Worm (Caenorhabditis elegans): ENCODE data around the gene sqv-3.
A peak's percentile ranks its signal among the peaks of the same experiment; 100 is the strongest.

sqv-3 gene

ce11 chrIII:9780254-9780653 lies at the start of gene sqv-3:
sqv-3 (minus strand) TSS chrIII:9780354.
- TF ChIP-seq W03F9.2 (tag; optimal IDR thresholded peaks at IDR 0.05), result no peak
- no peak for TF ChIP-seq dao-5 (tag; optimal IDR thresholded peaks at IDR 0.05)
- TF ChIP-seq him-1 (tag; optimal IDR thresholded peaks at IDR 0.05), result no peak

ce11 chrIII:9827163-9827951 lies 47.2 kb upstream of the sqv-3 start, which contains the start of the genes ZK632.10 and ZK632.11:
ZK632.10 (minus strand) TSS chrIII:9827722.
ZK632.11 (plus strand) TSS chrIII:9827915.
- TF ChIP-seq W03F9.2 (tag; optimal IDR thresholded peaks at IDR 0.05) (peak; percentile 85), dao-5 (tag; optimal IDR thresholded peaks at IDR 0.05) (no peak)

ce11 chrIII:9826005-9826404 lies 45.9 kb upstream of the sqv-3 start:
- TF ChIP-seq W03F9.2 (tag; optimal IDR thresholded peaks at IDR 0.05), result no peak
- no peak for TF ChIP-seq him-1 (tag; optimal IDR thresholded peaks at IDR 0.05)
- TF ChIP-seq dao-5 (tag; optimal IDR thresholded peaks at IDR 0.05), result no peak

DNA sequence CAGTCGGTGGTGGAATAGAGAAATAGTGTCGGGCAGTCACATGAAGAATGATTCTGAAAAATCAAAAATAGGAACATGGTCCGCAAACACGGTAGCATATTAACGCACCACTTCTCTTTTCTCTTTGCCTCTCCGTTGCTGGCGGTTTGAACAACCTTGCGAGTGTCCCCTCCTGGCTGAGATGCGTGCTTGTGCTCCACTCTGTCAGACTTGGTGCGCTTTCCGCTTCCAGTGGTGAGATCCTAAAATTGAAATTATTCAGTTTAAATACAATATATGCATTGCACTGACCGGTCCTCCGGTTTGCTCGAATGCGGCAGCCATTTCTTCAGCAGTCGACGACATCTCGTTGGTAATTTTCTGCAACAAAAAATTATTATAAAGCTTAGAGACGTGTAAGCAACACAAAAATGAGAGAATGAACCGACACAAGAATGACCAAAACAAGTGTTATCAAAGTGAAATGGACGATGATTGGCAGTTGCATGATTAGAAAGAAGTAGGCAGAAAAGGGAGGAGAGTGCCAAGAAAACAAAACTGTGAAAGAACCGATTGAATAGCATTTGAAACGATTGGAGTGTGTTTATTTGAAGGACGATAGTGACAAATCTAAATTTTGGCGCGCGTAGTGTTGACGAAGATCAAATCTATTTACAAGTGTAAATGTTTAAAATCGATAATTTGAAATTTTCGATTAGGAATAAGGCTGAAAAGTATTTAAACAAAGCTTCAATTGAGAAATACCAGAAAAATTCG lies 45.1 kb upstream of the sqv-3 start, which contains the start of gene ZK632.9:
Gene ZK632.9, minus strand, starts transcription at position 360 of the 756 bp plus-strand sequence.
- TF ChIP-seq dao-5 (tag; optimal IDR thresholded peaks at IDR 0.05) (no peak), him-1 (tag; optimal IDR thresholded peaks at IDR 0.05) (no peak), W03F9.2 (tag; optimal IDR thresholded peaks at IDR 0.05) (no peak)

DNA sequence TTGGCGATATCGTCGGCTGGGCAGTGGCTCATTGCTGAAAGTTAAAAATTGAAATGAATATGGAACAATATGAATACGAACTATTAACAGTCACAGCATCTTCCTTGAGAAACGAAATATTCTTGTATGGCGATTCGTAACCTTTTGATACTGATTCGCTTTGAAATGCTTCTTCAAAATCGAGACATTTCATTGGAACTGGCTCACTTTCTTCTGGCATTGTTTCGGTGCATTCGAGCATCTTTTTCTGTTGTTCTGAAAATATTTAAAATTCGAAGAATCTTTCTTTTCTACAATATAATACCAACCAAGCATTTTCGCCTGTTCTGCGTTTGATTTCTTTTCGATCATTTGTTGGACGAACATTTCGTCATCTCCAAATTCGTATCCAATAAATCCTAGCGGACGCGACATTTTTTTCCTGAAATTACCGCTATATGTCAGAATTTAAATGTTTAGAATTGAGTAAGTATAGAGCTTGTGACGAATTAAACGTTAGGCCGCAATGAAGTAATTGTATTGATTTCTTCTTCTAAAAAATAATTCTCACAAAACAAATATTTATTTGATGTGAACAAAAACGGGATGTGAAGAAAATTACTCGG lies 44.3 kb upstream of the sqv-3 start, which contains the start of gene lin-52:
Gene lin-52, minus strand, starts transcription at position 421 of the 605 bp plus-strand sequence.
- TF ChIP-seq dao-5 (tag; optimal IDR thresholded peaks at IDR 0.05) (no peak), W03F9.2 (tag; optimal IDR thresholded peaks at IDR 0.05) (no peak), him-1 (tag; optimal IDR thresholded peaks at IDR 0.05) (no peak)

DNA sequence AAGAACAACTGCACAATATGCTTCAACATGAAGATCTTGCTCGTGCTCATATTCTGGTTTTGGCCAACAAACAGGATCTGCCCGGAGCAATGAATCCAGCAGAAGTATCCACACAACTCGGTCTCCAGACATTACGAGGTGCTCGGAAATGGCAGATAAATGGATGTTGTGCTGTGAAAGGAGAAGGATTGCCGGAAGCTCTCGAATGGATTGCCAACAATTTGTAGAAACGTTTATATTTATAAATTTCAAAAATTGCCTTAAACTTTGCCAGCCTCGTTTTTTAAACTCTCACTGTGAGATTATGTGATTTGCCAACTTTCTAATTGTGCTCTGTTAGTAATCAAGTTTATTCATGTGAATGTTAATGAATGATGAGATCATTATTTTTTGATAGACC lies 43.6 kb upstream of the sqv-3 start:
- TF ChIP-seq him-1 (tag; optimal IDR thresholded peaks at IDR 0.05), result no peak
- TF ChIP-seq W03F9.2 (tag; optimal IDR thresholded peaks at IDR 0.05), result no peak
- no peak for TF ChIP-seq dao-5 (tag; optimal IDR thresholded peaks at IDR 0.05)

DNA sequence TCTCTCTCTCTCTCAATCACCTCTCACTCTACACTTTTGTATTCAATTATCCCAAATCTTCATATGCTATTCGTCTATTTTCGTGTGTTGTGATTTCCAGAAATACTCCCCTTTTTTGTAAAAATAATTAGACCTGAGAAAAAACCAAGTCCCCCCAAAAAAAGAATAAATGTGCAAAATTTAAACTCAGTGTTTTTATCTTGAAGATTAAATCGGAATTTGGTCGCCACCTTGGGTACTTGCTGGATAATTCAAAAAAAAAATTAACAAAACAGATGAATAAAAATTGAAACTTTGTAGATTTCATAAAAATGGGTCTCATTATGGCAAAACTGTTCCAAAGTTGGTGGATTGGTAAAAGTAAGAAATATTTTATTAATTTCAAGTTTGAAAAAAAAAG lies 42.8 kb upstream of the sqv-3 start, which contains the start of gene arl-5:
Gene arl-5, plus strand, starts transcription at position 301 of the 400 bp plus-strand sequence.
- TF ChIP-seq W03F9.2 (tag; optimal IDR thresholded peaks at IDR 0.05) (no peak), him-1 (tag; optimal IDR thresholded peaks at IDR 0.05) (no peak), dao-5 (tag; optimal IDR thresholded peaks at IDR 0.05) (no peak)

ce11 chrIII:9818763-9819162 lies 38.6 kb upstream of the sqv-3 start, which contains the start of gene panl-3:
panl-3 (plus strand) TSS chrIII:9819056.
- no peak for TF ChIP-seq him-1 (tag; optimal IDR thresholded peaks at IDR 0.05)
- TF ChIP-seq W03F9.2 (tag; optimal IDR thresholded peaks at IDR 0.05), result no peak
- TF ChIP-seq dao-5 (tag; optimal IDR thresholded peaks at IDR 0.05), result no peak

- TF ChIP-seq dao-5 (tag; optimal IDR thresholded peaks at IDR 0.05), result no peak
- peak; percentile 61 for TF ChIP-seq W03F9.2 (tag; optimal IDR thresholded peaks at IDR 0.05)
These were observed 37.7 kb upstream of the sqv-3 start for ce11 chrIII:9817894-9818293.

DNA sequence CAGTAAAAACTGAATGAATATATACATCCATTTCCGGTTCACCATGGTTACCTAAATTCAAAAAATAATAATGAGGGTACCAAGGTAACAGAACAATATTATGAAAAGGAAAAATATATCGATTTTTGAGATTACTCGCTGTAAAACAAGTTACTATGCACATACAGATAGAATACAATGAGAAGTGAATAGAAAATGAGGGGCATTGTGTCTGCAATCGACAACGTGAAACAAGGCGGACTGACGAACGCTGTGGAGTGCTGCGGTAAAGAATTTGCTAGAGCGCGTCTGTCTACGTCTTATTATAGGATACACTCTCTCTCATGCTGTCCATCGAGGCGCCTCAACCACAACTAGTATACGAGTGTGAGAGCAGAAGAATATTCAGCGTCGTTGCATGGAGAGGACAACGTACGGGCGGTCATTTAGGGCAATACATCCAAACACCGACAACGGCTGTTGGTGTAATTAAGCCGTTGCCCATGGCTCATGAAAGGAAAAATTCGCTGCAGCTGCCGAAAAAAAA lies 37.0 kb upstream of the sqv-3 start, which contains the start of gene cnx-1:
Gene cnx-1, minus strand, starts transcription at position 51 of the 526 bp plus-strand sequence.
- TF ChIP-seq dao-5 (tag; optimal IDR thresholded peaks at IDR 0.05) (no peak), him-1 (tag; optimal IDR thresholded peaks at IDR 0.05) (no peak), W03F9.2 (tag; optimal IDR thresholded peaks at IDR 0.05) (no peak)

DNA sequence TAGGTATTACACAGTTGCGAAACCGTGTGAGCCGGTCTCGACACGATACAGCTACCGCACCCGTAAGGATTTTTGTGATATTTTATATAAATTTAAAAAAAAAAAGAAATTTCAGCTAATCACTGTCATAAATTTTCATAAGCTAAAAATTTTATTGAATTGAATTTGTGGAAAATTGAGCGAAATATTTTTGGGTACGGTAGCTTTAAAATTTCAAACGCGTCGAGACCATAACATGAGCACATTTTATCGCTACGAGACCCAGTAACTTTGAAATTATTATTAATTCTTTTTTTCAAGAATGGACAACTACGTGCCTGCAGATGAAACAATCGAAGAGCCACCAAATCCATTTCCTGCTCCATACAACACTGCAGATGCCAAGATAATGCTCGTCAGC lies 33.0 kb upstream of the sqv-3 start, which contains the start of gene ZK632.14:
Gene ZK632.14, plus strand, starts transcription at position 301 of the 400 bp plus-strand sequence.
- TF ChIP-seq him-1 (tag; optimal IDR thresholded peaks at IDR 0.05), result no peak
- TF ChIP-seq dao-5 (tag; optimal IDR thresholded peaks at IDR 0.05), result no peak
- no peak for TF ChIP-seq W03F9.2 (tag; optimal IDR thresholded peaks at IDR 0.05)

DNA sequence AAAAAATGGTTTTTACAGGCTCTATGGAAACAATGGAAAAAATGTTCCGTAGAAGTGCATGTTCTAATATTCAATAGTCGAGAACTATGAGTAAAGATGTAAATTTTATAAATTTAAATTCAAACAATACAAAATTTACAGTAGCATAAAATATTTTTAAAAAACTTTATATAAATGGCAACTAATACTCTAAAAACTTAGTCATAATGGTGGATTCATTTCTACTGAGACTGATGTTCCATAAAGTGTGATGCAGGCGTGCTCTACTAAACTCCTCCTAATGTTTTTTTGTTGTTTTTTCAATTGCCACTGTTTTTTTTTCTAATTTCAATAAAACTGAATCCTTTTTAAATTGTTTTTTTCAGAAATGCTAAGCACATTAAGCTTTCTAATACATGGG lies 28.0 kb upstream of the sqv-3 start, which contains the start of gene gtap-2:
Gene gtap-2, plus strand, starts transcription at position 366 of the 400 bp plus-strand sequence.
- peak; percentile 56 for TF ChIP-seq W03F9.2 (tag; optimal IDR thresholded peaks at IDR 0.05)
- no peak for TF ChIP-seq dao-5 (tag; optimal IDR thresholded peaks at IDR 0.05)

- TF ChIP-seq him-1 (tag; optimal IDR thresholded peaks at IDR 0.05) (no peak), dao-5 (tag; optimal IDR thresholded peaks at IDR 0.05) (no peak), W03F9.2 (tag; optimal IDR thresholded peaks at IDR 0.05) (no peak)
These were observed 27.4 kb upstream of the sqv-3 start for ce11 chrIII:9807560-9808046.
